Worm (Caenorhabditis elegans) whole organism, early embryonic: ENCODE measurements around the gene F42C5.9.
"Not testable (repeated sequence)": the region's sequence is repeated elsewhere in the genome, so short reads cannot be mapped to it uniquely, and the experiment has no call there.

ENCODE experiments used
- B0310.2 ChIP-seq: sonication (generic microtip); optimal IDR thresholded peaks from 2 replicates; lab custom pipeline; 2016; ENCODE audit warnings: mild to moderate bottlenecking, missing genetic modification characterization, missing compliant biosample characterization
- F13C5.2 ChIP-seq: sonication (generic microtip); optimal IDR thresholded peaks from 2 replicates; lab custom pipeline; 2017; ENCODE audit warnings: mild to moderate bottlenecking, missing genetic modification characterization, inconsistent platforms, missing compliant biosample characterization
- aly-1 ChIP-seq: sonication (generic microtip); optimal IDR thresholded peaks from 2 replicates; lab custom pipeline; 2016; ENCODE audit warnings: missing genetic modification characterization, missing compliant biosample characterization
- ama-1 ChIP-seq: fragments of 150-350 bp; optimal IDR thresholded peaks from 2 replicates; lab custom pipeline; 2014
- ceh-13 ChIP-seq: fragments of 200-800 bp; sonication (Bioruptor generic); optimal IDR thresholded peaks from 2 replicates; lab custom pipeline; 2018; ENCODE audit warnings: mild to moderate bottlenecking, missing genetic modification characterization, missing compliant biosample characterization
- ceh-36 ChIP-seq: sonication (generic microtip); optimal IDR thresholded peaks from 2 replicates; lab custom pipeline; 2016; ENCODE audit warnings: missing genetic modification characterization, inconsistent platforms, missing compliant biosample characterization
- ets-7 ChIP-seq: sonication (generic microtip); optimal IDR thresholded peaks from 2 replicates; lab custom pipeline; 2016; ENCODE audit warnings: missing genotype, missing genetic modification characterization, missing compliant biosample characterization
- flt-1 ChIP-seq: fragments of 200-800 bp; sonication (Bioruptor generic); IDR thresholded peaks from 2 replicates; pipeline ENCODE4 v1.3.6; 2022; ENCODE audit warnings: missing genetic modification characterization, missing compliant biosample characterization
- hmbx-1 ChIP-seq: sonication (generic microtip); optimal IDR thresholded peaks from 2 replicates; lab custom pipeline; 2016; ENCODE audit warnings: mild to moderate bottlenecking, missing genetic modification characterization, missing compliant biosample characterization
- hmg-4 ChIP-seq: fragments of 200-800 bp; sonication (Bioruptor generic); optimal IDR thresholded peaks from 2 replicates; lab custom pipeline; 2018; ENCODE audit warnings: mild to moderate bottlenecking, missing genetic modification characterization, missing compliant biosample characterization
- hnd-1 ChIP-seq: sonication (generic microtip); optimal IDR thresholded peaks from 2 replicates; lab custom pipeline; 2016; ENCODE audit warnings: missing genetic modification characterization, missing compliant biosample characterization
- pes-1 ChIP-seq: fragments of 200-800 bp; sonication (Bioruptor generic); IDR thresholded peaks from 2 replicates; pipeline ENCODE4 v1.3.6; 2022; ENCODE audit warnings: missing genetic modification reagents, missing genetic modification characterization, missing compliant biosample characterization
- scrt-1 ChIP-seq: fragments of 200-800 bp; sonication (Bioruptor generic); IDR thresholded peaks from 2 replicates; pipeline ENCODE4 v1.3.6; 2022; ENCODE audit warnings: missing genetic modification characterization, missing compliant biosample characterization
- sea-1 ChIP-seq: fragments of 200-800 bp; sonication (Bioruptor generic); conservative IDR thresholded peaks from 2 replicates; pipeline ENCODE4 v1.3.6; 2022; ENCODE audit warnings: missing genetic modification characterization, missing compliant biosample characterization
- tbx-11 ChIP-seq: fragments of 200-800 bp; sonication (Bioruptor generic); IDR thresholded peaks from 2 replicates; pipeline ENCODE4 v1.3.6; 2022; ENCODE audit warnings: missing genetic modification characterization, missing compliant biosample characterization
- tbx-37 ChIP-seq: fragments of 200-800 bp; sonication (Bioruptor generic); conservative IDR thresholded peaks from 2 replicates; pipeline ENCODE4 v1.3.6; 2022; ENCODE audit warnings: missing genetic modification reagents, missing genetic modification characterization, missing compliant biosample characterization
- tra-4 ChIP-seq: sonication (generic microtip); optimal IDR thresholded peaks from 2 replicates; lab custom pipeline; 2017; ENCODE audit warnings: missing genetic modification characterization, missing compliant biosample characterization

F42C5.9 gene

DNA sequence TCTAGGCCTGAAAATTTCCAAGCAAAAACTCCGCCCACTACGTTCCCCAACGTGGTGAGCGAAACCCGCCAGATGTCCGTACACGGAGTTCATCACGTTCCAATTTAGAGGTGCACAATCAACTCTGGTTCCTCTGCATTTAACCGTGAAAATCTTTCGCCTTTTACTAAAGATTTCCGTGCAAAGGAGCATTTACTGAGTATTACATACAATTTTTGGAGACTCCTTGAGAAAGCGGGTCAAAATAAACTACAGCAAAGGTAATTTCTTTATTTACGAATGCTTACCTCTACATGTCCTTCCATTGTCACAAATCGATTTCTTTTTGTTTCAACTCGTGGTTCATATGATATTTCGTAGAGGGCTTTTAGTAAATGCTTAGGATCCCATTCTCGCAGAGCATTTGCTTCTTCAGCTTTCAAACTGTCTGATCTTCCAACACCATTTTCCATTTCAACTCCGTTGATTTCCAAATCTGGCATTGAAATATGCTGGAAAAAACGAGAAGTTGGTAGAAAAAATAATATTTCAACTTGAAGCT, at the start of gene F42C5.9:
Gene F42C5.9, minus strand, starts transcription at position 491 of the 541 bp plus-strand sequence.
- TF ChIP-seq ceh-36: no peak
- TF ChIP-seq tbx-37 (GFP tag; lab: Robert Waterston, UW): no peak
- TF ChIP-seq ama-1 (lab: Kevin White, UChicago): peak; percentile 1

ce11 chrIV:7365011-7365410, 48.1 kb upstream of the F42C5.9 start, which contains the start of gene Y40C5A.4:
Gene Y40C5A.4, minus strand, starts transcription at chrIV:7365111.
- not testable (repeated sequence) for TF ChIP-seq tbx-11 (GFP tag; lab: Robert Waterston, UW); ets-7 (tag; lab: Kevin White, UChicago); F13C5.2 (tag; lab: Kevin White, UChicago)

DNA sequence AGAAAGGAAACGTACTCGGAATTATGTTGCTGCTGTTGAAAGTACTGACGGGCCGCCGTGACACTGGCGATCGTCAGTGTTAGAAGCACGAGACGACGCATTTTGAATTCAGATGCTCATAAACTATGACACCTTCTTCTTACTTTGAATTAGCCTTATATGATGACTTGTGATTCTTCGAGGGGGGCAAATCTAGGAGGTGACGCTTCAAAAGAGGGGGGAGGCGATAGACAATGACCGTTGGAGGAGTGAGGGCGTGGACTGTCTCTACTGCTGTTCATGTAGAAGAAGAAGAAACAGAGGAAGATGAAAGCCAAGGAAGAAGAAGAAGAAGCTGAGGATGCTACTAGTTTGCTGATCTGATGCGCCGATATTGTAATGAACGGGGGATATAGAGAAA, 29.8 kb upstream of the F42C5.9 start, which contains the start of gene daf-42:
Gene daf-42, minus strand, starts transcription at position 101 of the 400 bp plus-strand sequence.
- no peak for TF ChIP-seq scrt-1 (GFP tag; lab: Robert Waterston, UW)
- no peak for TF ChIP-seq tbx-11 (GFP tag; lab: Robert Waterston, UW)
- TF ChIP-seq hmg-4 (GFP tag; lab: Kevin White, UChicago): no peak
- no peak for TF ChIP-seq aly-1
- no peak for TF ChIP-seq ceh-36
- TF ChIP-seq sea-1 (GFP tag; lab: Robert Waterston, UW): no peak
- no peak for TF ChIP-seq B0310.2 (tag; lab: Kevin White, UChicago)
- TF ChIP-seq F13C5.2 (tag; lab: Kevin White, UChicago): no peak
- TF ChIP-seq hmbx-1 (tag; lab: Kevin White, UChicago): no peak
- TF ChIP-seq tbx-37 (GFP tag; lab: Robert Waterston, UW): no peak
- no peak for TF ChIP-seq ama-1 (lab: Kevin White, UChicago)
- TF ChIP-seq ceh-13 (GFP tag; lab: Kevin White, UChicago): no peak
- TF ChIP-seq pes-1: no peak
- TF ChIP-seq flt-1 (GFP tag; lab: Robert Waterston, UW): no peak

DNA sequence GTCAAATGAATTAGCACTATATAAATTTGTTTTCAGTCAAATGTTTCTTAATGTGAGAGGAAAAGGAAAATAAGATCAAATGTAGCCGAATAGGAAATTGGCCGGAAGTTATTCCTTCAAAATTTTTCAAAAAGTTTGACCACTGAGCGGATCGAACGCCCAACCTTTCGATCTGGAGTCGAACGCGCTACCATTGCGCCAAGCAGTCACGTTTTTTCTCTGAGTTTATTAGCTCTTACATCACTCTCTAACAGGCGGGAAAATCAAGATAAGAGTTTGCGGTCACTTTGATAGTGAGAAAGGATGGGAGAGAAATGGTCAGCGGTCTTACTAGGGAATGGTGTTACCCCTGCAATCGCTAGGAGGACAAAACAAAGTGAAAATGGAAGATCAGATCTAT, 27.1 kb upstream of the F42C5.9 start:
- peak; percentile 38; the same call in 1 of the 2 replicates for TF ChIP-seq flt-1 (GFP tag; lab: Robert Waterston, UW)
- 0 out of 2 replicates have a peak, but pooled peaks have one; percentile 51 for TF ChIP-seq tbx-11 (GFP tag; lab: Robert Waterston, UW)
- no peak for TF ChIP-seq ets-7 (tag; lab: Kevin White, UChicago)
- TF ChIP-seq hmbx-1 (tag; lab: Kevin White, UChicago): no peak

DNA sequence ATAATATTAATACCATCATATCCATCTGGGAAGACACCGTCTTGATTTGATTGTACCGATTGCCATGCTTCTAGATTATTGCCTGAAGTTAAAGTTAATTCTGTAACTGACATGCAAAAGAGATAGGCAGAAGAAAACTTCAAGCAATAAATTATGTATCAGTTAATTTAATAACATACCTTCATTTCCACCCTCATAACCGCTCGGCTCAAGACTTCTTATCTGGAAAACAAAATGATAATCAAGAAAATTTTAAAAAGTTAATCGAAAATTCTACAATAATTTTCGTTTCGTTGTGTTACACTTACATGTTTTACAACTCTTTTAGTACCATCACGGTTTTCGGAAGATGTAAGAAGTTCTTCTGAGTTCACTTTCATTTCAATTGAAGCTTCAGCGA, 25.2 kb upstream of the F42C5.9 start:
- TF ChIP-seq scrt-1 (GFP tag; lab: Robert Waterston, UW) (no peak), ama-1 (lab: Kevin White, UChicago) (no peak), aly-1 (no peak), hmbx-1 (tag; lab: Kevin White, UChicago) (no peak), tbx-11 (GFP tag; lab: Robert Waterston, UW) (no peak), B0310.2 (tag; lab: Kevin White, UChicago) (no peak), pes-1 (no peak), ets-7 (tag; lab: Kevin White, UChicago) (no peak), sea-1 (GFP tag; lab: Robert Waterston, UW) (no peak), tbx-37 (GFP tag; lab: Robert Waterston, UW) (no peak)

DNA sequence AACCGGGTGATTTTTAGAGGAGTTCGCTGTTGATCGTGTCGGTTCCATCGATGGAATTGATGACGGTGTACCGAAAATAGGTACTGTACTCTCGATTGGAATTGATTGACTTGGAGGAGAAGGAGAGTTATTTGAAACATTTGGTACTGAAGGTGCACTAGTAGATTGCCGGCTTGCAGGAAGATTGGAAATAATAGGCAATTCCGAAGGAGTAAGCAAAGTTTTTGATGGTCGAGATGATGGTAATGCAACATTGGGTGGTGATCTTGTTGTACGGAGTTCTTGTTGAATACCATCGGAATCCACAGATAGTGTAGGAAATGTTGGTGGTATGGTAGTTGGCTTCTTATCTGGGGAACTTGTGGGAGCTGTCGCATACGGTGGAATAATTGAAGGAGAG, 22.2 kb upstream of the F42C5.9 start:
- TF ChIP-seq F13C5.2 (tag; lab: Kevin White, UChicago) (no peak), tbx-37 (GFP tag; lab: Robert Waterston, UW) (no peak), pes-1 (no peak), B0310.2 (tag; lab: Kevin White, UChicago) (no peak), aly-1 (no peak), hmbx-1 (tag; lab: Kevin White, UChicago) (no peak), sea-1 (GFP tag; lab: Robert Waterston, UW) (no peak), hmg-4 (GFP tag; lab: Kevin White, UChicago) (no peak), tra-4 (tag; lab: Kevin White, UChicago) (no peak), flt-1 (GFP tag; lab: Robert Waterston, UW) (no peak), ceh-36 (no peak), ceh-13 (GFP tag; lab: Kevin White, UChicago) (no peak), tbx-11 (GFP tag; lab: Robert Waterston, UW) (no peak), ets-7 (tag; lab: Kevin White, UChicago) (no peak), scrt-1 (GFP tag; lab: Robert Waterston, UW) (no peak)

- TF ChIP-seq hnd-1 (tag; lab: Kevin White, UChicago) (no peak), pes-1 (no peak), hmbx-1 (tag; lab: Kevin White, UChicago) (no peak), scrt-1 (GFP tag; lab: Robert Waterston, UW) (no peak), hmg-4 (GFP tag; lab: Kevin White, UChicago) (no peak), ceh-13 (GFP tag; lab: Kevin White, UChicago) (no peak), F13C5.2 (tag; lab: Kevin White, UChicago) (no peak), sea-1 (GFP tag; lab: Robert Waterston, UW) (no peak), tra-4 (tag; lab: Kevin White, UChicago) (no peak), aly-1 (no peak), ama-1 (lab: Kevin White, UChicago) (no peak), ceh-36 (no peak), ets-7 (tag; lab: Kevin White, UChicago) (no peak), tbx-11 (GFP tag; lab: Robert Waterston, UW) (no peak), tbx-37 (GFP tag; lab: Robert Waterston, UW) (no peak), flt-1 (GFP tag; lab: Robert Waterston, UW) (no peak), B0310.2 (tag; lab: Kevin White, UChicago) (no peak)
These were observed 21.1 kb upstream of the F42C5.9 start for ce11 chrIV:7338042-7338441.
